Worm (Caenorhabditis elegans) whole organism, L4/young adult: ENCODE measurements around the gene C55A6.4.

ENCODE experiments used
- W03F9.2 ChIP-seq: fragments of 150-350 bp; optimal IDR thresholded peaks from 2 replicates; lab custom pipeline; 2014; ENCODE audit warnings: missing biosample characterization, missing genetic modification characterization
- him-1 ChIP-seq: sonication (generic microtip); optimal IDR thresholded peaks from 2 replicates; lab custom pipeline; 2016; ENCODE audit warnings: missing genotype, missing genetic modification reagents, missing genetic modification characterization, missing compliant biosample characterization

DNA sequence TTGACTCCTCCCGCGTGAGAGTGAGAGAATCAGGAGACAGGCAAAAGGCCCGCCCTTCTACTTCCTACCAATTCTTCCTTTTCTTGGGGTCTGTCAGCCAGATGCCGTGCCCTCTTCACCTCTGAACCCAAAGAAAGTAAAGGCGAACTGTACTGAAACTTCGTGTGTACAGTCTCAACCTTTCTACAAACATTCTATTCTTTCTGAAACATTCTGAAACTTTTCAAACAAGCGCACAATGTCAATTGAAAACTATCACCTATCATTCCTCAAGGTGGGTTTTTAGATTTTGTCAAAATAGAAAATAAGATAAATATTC is 14.8 kb upstream of the C55A6.4 start:
- TF ChIP-seq W03F9.2 (no peak), him-1 (tag; lab: Kevin White, UChicago) (no peak)
